Worm (Caenorhabditis elegans): Measurements from ENCODE around the gene aakg-4.
A peak's percentile ranks its signal among the peaks of the same experiment; 100 is the strongest.

aakg-4 gene

DNA sequence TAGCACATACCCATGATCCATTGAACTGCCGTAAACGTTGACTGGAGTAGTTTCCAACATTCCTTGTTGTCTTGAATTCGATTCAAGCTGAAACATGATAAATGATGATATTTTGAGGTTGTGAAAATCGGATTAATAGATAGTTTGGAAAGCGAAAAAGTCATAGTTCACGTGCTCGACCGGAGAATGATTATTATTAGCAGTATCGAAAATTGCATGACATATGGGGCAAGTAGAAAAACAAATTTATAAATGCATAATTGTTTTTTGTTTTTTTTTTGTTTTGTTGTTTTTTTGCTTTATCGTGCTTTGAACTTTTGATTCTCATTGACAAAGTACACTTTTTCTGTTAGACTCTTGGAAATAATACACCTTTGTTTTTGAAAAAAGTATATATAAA lies at the start of gene aakg-4:
TSS of gene aakg-4 (minus strand) at position 101 of the 400 bp plus-strand sequence.
- no peak for TF ChIP-seq rbr-2 (tag; optimal IDR thresholded peaks at IDR 0.05)
- no peak for TF ChIP-seq spr-3 (GFP tag; optimal IDR thresholded peaks at IDR 0.05)
- no peak for TF ChIP-seq ama-1 (optimal IDR thresholded peaks at IDR 0.05)

DNA sequence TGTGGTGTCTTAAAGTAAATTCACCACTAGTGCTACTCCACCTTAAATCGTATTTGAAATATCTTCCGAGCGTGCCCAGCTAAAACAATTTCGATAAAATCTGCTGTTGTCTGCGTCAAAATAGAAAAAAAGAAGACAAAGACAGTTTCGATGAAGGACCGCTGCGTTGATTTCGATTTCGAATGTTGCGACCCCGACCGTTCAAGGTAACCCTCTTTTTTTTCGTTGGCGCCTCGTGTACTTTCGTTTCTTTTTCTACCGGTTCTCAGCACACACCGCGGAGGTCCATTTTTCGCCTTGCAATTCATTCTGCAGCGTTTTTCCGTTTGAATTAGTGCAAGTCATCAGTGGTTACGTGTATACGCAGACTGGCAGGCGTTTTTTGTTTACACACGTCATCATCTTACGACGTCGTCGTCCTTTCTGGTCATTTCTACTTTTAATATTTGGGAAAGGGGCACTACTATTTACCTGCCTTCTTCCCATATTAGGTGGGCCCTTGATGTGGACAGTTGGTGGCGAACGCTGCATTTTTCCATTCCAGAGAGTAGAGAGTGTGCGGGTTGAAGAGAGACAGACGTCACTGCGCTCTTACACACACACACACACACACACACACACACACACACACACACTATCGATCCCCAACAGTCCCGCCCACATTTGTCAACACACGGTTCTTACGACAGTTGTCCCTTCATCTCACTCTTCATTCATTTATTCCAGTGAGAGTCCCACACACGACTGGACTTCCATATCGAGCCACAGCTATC lies 49.1 kb upstream of the aakg-4 start:
- TF ChIP-seq set-16 (GFP tag; IDR thresholded peaks at IDR 0.05): no peak
- TF ChIP-seq jun-1 (tag; optimal IDR thresholded peaks at IDR 0.05): no peak
- no peak for TF ChIP-seq gei-8 (GFP tag; optimal IDR thresholded peaks at IDR 0.05)
- no peak for TF ChIP-seq daf-12 (tag; optimal IDR thresholded peaks at IDR 0.05)
- TF ChIP-seq lin-38 (GFP tag; IDR thresholded peaks at IDR 0.05): no peak
- 0 out of 2 replicates have a peak, but pooled peaks have one; percentile 5 for TF ChIP-seq tra-1 (GFP tag; IDR thresholded peaks at IDR 0.05)
- peak; percentile 84 for TF ChIP-seq aha-1 (tag)
- peak; percentile 74 for TF ChIP-seq nhr-25 (tag; optimal IDR thresholded peaks at IDR 0.05; ENCODE audit: borderline replicate concordance, insufficient read depth)
- peak; percentile 30 for TF ChIP-seq dve-1 (tag; optimal IDR thresholded peaks at IDR 0.05; ENCODE audit: insufficient read depth)
- TF ChIP-seq nhr-28 (tag; optimal IDR thresholded peaks at IDR 0.05): peak; percentile 42
- TF ChIP-seq mes-2 (tag; optimal IDR thresholded peaks at IDR 0.05; ENCODE audit: poor library complexity, severe bottlenecking): peak; percentile 31
- peak; percentile 42 for TF ChIP-seq mep-1 (tag; optimal IDR thresholded peaks at IDR 0.05)
- TF ChIP-seq hlh-11 (tag; optimal IDR thresholded peaks at IDR 0.05): peak; percentile 32
- no peak for TF ChIP-seq daf-16 (GFP tag; optimal IDR thresholded peaks at IDR 0.05)
- TF ChIP-seq daf-16 (tag; optimal IDR thresholded peaks at IDR 0.05): peak; percentile 3
- TF ChIP-seq lsy-2 (tag; optimal IDR thresholded peaks at IDR 0.05): peak in 1 of 2 experiments; percentile 15
- TF ChIP-seq nhr-11 (tag; optimal IDR thresholded peaks at IDR 0.05): no peak
- peak; percentile 4 for TF ChIP-seq rbr-2 (tag; optimal IDR thresholded peaks at IDR 0.05)
- no peak for TF ChIP-seq hmg-1.1 (GFP tag; IDR thresholded peaks at IDR 0.05)
- peak; percentile 24 for TF ChIP-seq mxl-3 (GFP tag; optimal IDR thresholded peaks at IDR 0.05)

DNA sequence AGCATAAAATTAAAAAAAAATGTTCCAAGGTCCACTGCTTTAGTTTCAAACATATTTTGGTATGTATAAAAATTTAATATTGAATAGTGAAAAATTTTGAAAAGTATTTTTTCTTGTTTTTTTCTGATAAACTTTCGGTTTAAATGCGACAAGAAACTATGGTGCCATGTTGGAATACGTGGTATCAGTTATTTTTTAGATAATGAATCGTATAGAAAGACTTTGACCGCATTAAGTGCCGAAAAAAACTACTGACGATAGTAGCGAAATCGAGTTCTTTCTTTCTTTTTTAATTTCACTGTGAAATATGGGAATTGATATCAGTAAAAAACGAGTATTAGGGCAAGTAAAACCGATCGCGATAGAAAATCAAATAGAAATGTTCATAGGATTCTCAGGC lies 46.8 kb upstream of the aakg-4 start, which contains the start of gene T24D8.6:
TSS of gene T24D8.6 (minus strand) at position 101 of the 400 bp plus-strand sequence.
- no peak for TF ChIP-seq unc-130 (GFP tag; optimal IDR thresholded peaks at IDR 0.05)
- TF ChIP-seq ces-1 (GFP tag; optimal IDR thresholded peaks at IDR 0.05): no peak
- no peak for TF ChIP-seq nhr-237 (tag; optimal IDR thresholded peaks at IDR 0.05)

DNA sequence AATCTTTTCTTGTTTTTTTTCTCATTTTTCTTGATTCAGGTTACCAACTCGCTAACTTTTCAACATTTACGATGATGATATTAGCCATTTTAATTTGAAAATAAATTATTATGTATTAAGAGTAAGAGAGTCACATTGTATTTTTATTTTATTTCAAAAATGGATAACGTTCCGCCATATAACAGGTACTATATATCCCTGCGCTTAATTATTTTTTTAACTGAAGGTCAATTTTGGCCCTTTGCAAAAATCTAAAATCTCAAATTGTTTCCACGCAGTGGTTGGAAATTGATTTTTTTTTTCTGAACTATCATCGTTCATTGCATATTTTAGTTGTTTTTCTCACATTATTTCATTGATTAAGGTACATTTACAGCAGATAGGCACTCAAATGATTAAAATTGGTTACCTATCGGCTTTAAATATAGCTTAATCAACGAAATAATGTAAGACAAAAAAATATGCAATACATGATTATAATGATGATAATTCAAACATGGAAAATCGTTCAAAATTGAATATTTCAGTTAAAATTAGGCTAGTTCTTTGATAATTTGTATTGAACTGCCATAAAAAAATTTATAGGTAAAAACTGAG lies 45.7 kb upstream of the aakg-4 start:
- TF ChIP-seq F37D6.2 (tag; optimal IDR thresholded peaks at IDR 0.05): peak; percentile 94
- TF ChIP-seq daf-16 (GFP tag; optimal IDR thresholded peaks at IDR 0.05): peak; percentile 80 to 94
- TF ChIP-seq daf-16 (tag; optimal IDR thresholded peaks at IDR 0.05): peak; percentile 90
- peak; percentile 82 for TF ChIP-seq nhr-28 (tag; optimal IDR thresholded peaks at IDR 0.05)
- peak; percentile 48 for TF ChIP-seq ceh-32 (tag; optimal IDR thresholded peaks at IDR 0.05; ENCODE audit: poor library complexity)
- TF ChIP-seq pha-4 (GFP tag; IDR thresholded peaks at IDR 0.05): peak; percentile 80
- no peak for TF ChIP-seq pha-4 (tag; optimal IDR thresholded peaks at IDR 0.05)
- TF ChIP-seq Y5F2A.4 (GFP tag; optimal IDR thresholded peaks at IDR 0.05): no peak
- TF ChIP-seq dpl-1 (GFP tag; optimal IDR thresholded peaks at IDR 0.05): peak; percentile 59
- TF ChIP-seq madf-5 (GFP tag; IDR thresholded peaks at IDR 0.05): no peak
- TF ChIP-seq pqm-1 (tag; optimal IDR thresholded peaks at IDR 0.05): no peak
- peak; percentile 68; the same call in 1 of the 2 replicates for TF ChIP-seq dmd-9 (GFP tag; IDR thresholded peaks at IDR 0.05)
- peak; percentile 62 for TF ChIP-seq ceh-28 (tag; optimal IDR thresholded peaks at IDR 0.05)
- TF ChIP-seq egl-27 (tag; optimal IDR thresholded peaks at IDR 0.05): no peak
- peak; percentile 98 for TF ChIP-seq nhr-102 (tag; optimal IDR thresholded peaks at IDR 0.05)
- peak; percentile 59 for TF ChIP-seq cey-2 (tag; optimal IDR thresholded peaks at IDR 0.05; ENCODE audit: borderline replicate concordance, insufficient read depth)
- no peak for TF ChIP-seq daf-12 (tag; optimal IDR thresholded peaks at IDR 0.05)
- peak; percentile 91 for TF ChIP-seq nhr-48 (tag; optimal IDR thresholded peaks at IDR 0.05)
- no peak for TF ChIP-seq sdz-12 (GFP tag; optimal IDR thresholded peaks at IDR 0.05)
- TF ChIP-seq aha-1 (tag): peak; percentile 27
- no peak for TF ChIP-seq zip-11 (GFP tag; IDR thresholded peaks at IDR 0.05)
- TF ChIP-seq jun-1 (tag; optimal IDR thresholded peaks at IDR 0.05): peak; percentile 94
- no peak for TF ChIP-seq ama-1 (optimal IDR thresholded peaks at IDR 0.05)
- TF ChIP-seq spr-1 (tag; optimal IDR thresholded peaks at IDR 0.05): peak; percentile 95
- no peak for TF ChIP-seq lin-39 (tag; optimal IDR thresholded peaks at IDR 0.05)
